Worm (Caenorhabditis elegans) whole organism, L2 larva: ENCODE measurements around the gene C11G10.1.

Experiments used
- C34F6.9 ChIP-seq: fragments of 150-350 bp; optimal IDR thresholded peaks from 2 replicates; lab custom pipeline; 2014; ENCODE audit warnings: missing biosample characterization, missing genetic modification characterization
- F13H6.1 ChIP-seq: sonication (generic microtip); optimal IDR thresholded peaks from 2 replicates; lab custom pipeline; 2016; ENCODE audit warnings: missing genetic modification characterization, missing compliant biosample characterization
- R02D3.7 ChIP-seq: fragments of 150-350 bp; optimal IDR thresholded peaks from 2 replicates; lab custom pipeline; 2014; ENCODE audit warnings: missing biosample characterization, missing genetic modification characterization
- Y55F3AM.14 ChIP-seq: fragments of 200-800 bp; sonication (Bioruptor generic); optimal IDR thresholded peaks from 2 replicates; lab custom pipeline; 2018; ENCODE audit warnings: mild to moderate bottlenecking, missing genetic modification characterization, missing compliant biosample characterization
- ZK546.5 ChIP-seq: sonication (generic microtip); optimal IDR thresholded peaks from 2 replicates; lab custom pipeline; 2017; ENCODE audit warnings: missing biosample characterization, missing genetic modification characterization
- alr-1 ChIP-seq: fragments of 150-350 bp; optimal IDR thresholded peaks from 2 replicates; lab custom pipeline; 2014; ENCODE audit warnings: missing biosample characterization, missing genetic modification characterization
- aly-2 ChIP-seq: fragments of 150-350 bp; optimal IDR thresholded peaks from 2 replicates; lab custom pipeline; 2014; ENCODE audit warnings: missing biosample characterization, missing genetic modification characterization
- ama-1 ChIP-seq: fragments of 150-350 bp; optimal IDR thresholded peaks from 2 replicates; lab custom pipeline; 2018; ENCODE audit warnings: inconsistent platforms
- blmp-1 ChIP-seq: sonication (generic microtip); optimal IDR thresholded peaks from 2 replicates; lab custom pipeline; 2017; ENCODE audit warnings: missing genetic modification characterization, mild to moderate bottlenecking, missing compliant biosample characterization, antibody characterized with exemption, moderate library complexity; ENCODE audit not compliant: insufficient read depth
- ceh-16 ChIP-seq: fragments of 150-350 bp; optimal IDR thresholded peaks from 2 replicates; lab custom pipeline; 2014; ENCODE audit warnings: missing biosample characterization, missing genetic modification characterization
- ceh-82 ChIP-seq: fragments of 150-350 bp; optimal IDR thresholded peaks from 2 replicates; lab custom pipeline; 2014; ENCODE audit warnings: missing biosample characterization, missing genetic modification characterization
- crh-2 ChIP-seq: sonication (generic microtip); optimal IDR thresholded peaks from 2 replicates; lab custom pipeline; 2017; ENCODE audit warnings: missing biosample characterization, missing genetic modification characterization
- dmd-4 ChIP-seq: sonication (generic microtip); optimal IDR thresholded peaks from 2 replicates; lab custom pipeline; 2017; ENCODE audit warnings: missing biosample characterization, missing genetic modification characterization
- egl-27 ChIP-seq: sonication (generic microtip); optimal IDR thresholded peaks from 3 replicates; lab custom pipeline; 2017; ENCODE audit warnings: missing biosample characterization, missing genetic modification reagents, missing genetic modification characterization
- elt-1 ChIP-seq: fragments of 150-350 bp; optimal IDR thresholded peaks from 2 replicates; lab custom pipeline; 2014; ENCODE audit warnings: missing biosample characterization, missing genetic modification characterization
- elt-3 ChIP-seq: sonication (generic microtip); optimal IDR thresholded peaks from 2 replicates; lab custom pipeline; 2017; ENCODE audit warnings: missing biosample characterization, missing genetic modification characterization
- fos-1 ChIP-seq: fragments of 150-350 bp; optimal IDR thresholded peaks from 2 replicates; lab custom pipeline; 2014; ENCODE audit warnings: missing biosample characterization, missing genetic modification characterization
- gmeb-1 ChIP-seq: fragments of 150-350 bp; optimal IDR thresholded peaks from 2 replicates; lab custom pipeline; 2014; ENCODE audit warnings: missing biosample characterization, missing genetic modification characterization
- lin-11 ChIP-seq: fragments of 150-350 bp; sonication (generic microtip); optimal IDR thresholded peaks from 2 replicates; lab custom pipeline; 2014; ENCODE audit warnings: missing biosample characterization, missing genetic modification characterization, inconsistent platforms, mixed read lengths
- lin-13 ChIP-seq: fragments of 150-350 bp; optimal IDR thresholded peaks from 2 replicates; lab custom pipeline; 2014; ENCODE audit warnings: missing biosample characterization, missing genetic modification reagents, missing genetic modification characterization
- lin-39 ChIP-seq: fragments of 150-350 bp; optimal IDR thresholded peaks from 2 replicates; lab custom pipeline; 2014; ENCODE audit warnings: missing biosample characterization, missing genetic modification reagents, missing genetic modification characterization
- lsy-2 ChIP-seq, 2 experiments: fragments of 150-350 bp in 1 of 2; sonication (generic microtip) in 1 of 2; optimal IDR thresholded peaks; 2 replicates each; lab custom pipeline; 2014 to 2017; ENCODE audit warnings: missing biosample characterization in 2 of 2, missing genetic modification characterization in 2 of 2
- mab-5 ChIP-seq: fragments of 150-350 bp; optimal IDR thresholded peaks from 2 replicates; lab custom pipeline; 2014; ENCODE audit warnings: missing biosample characterization, missing genetic modification characterization
- mbf-1 ChIP-seq: sonication (generic microtip); optimal IDR thresholded peaks from 2 replicates; lab custom pipeline; 2017; ENCODE audit warnings: missing biosample characterization, missing genetic modification characterization
- mdl-1 ChIP-seq, 2 experiments: fragments of 150-350 bp in 1 of 2; sonication (generic microtip) in 1 of 2; optimal IDR thresholded peaks; 2 replicates each; lab custom pipeline; 2017; ENCODE audit warnings: missing biosample characterization in 2 of 2, missing genetic modification characterization in 2 of 2
- nhr-10 ChIP-seq: sonication (generic microtip); optimal IDR thresholded peaks from 2 replicates; lab custom pipeline; 2017; ENCODE audit warnings: missing biosample characterization, missing genetic modification characterization
- nhr-12 ChIP-seq: fragments of 150-350 bp; optimal IDR thresholded peaks from 2 replicates; lab custom pipeline; 2014; ENCODE audit warnings: missing biosample characterization, missing genetic modification characterization
- nhr-129 ChIP-seq: fragments of 150-350 bp; optimal IDR thresholded peaks from 2 replicates; lab custom pipeline; 2014; ENCODE audit warnings: missing biosample characterization, missing genetic modification characterization
- nhr-21 ChIP-seq: fragments of 150-350 bp; optimal IDR thresholded peaks from 2 replicates; lab custom pipeline; 2014; ENCODE audit warnings: missing biosample characterization, missing genetic modification characterization
- nhr-23 ChIP-seq: fragments of 150-350 bp; optimal IDR thresholded peaks from 2 replicates; lab custom pipeline; 2014; ENCODE audit warnings: missing biosample characterization, missing genetic modification reagents, missing genetic modification characterization
- nhr-237 ChIP-seq: fragments of 150-350 bp; optimal IDR thresholded peaks from 2 replicates; lab custom pipeline; 2014; ENCODE audit warnings: missing biosample characterization, missing genetic modification characterization
- nhr-25 ChIP-seq: fragments of 150-350 bp; sonication (generic microtip); optimal IDR thresholded peaks from 3 replicates; lab custom pipeline; 2014; ENCODE audit warnings: missing biosample characterization, missing genetic modification characterization
- nhr-6 ChIP-seq: fragments of 150-350 bp; optimal IDR thresholded peaks from 2 replicates; lab custom pipeline; 2014; ENCODE audit warnings: missing biosample characterization, missing genetic modification characterization
- nhr-77 ChIP-seq: fragments of 150-350 bp; optimal IDR thresholded peaks from 2 replicates; lab custom pipeline; 2014; ENCODE audit warnings: missing biosample characterization, missing genetic modification characterization
- peb-1 ChIP-seq: fragments of 150-350 bp; optimal IDR thresholded peaks from 2 replicates; lab custom pipeline; 2014; ENCODE audit warnings: missing biosample characterization, missing genetic modification characterization
- sem-4 ChIP-seq: fragments of 150-350 bp; optimal IDR thresholded peaks from 2 replicates; lab custom pipeline; 2014; ENCODE audit warnings: missing biosample characterization, missing genetic modification reagents, missing genetic modification characterization
- skn-1 ChIP-seq: sonication (generic microtip); optimal IDR thresholded peaks from 2 replicates; lab custom pipeline; 2017; ENCODE audit warnings: missing biosample characterization, missing genetic modification characterization
- sma-3 ChIP-seq: sonication (generic microtip); optimal IDR thresholded peaks from 2 replicates; lab custom pipeline; 2016; ENCODE audit warnings: missing genetic modification reagents, missing genetic modification characterization, missing compliant biosample characterization
- sma-9 ChIP-seq, 2 experiments: fragments of 150-350 bp in 1 of 2; sonication (generic microtip) in 1 of 2; optimal IDR thresholded peaks; 2 replicates each; lab custom pipeline; 2014 to 2016; ENCODE audit warnings: missing genetic modification characterization in 2 of 2, mild to moderate bottlenecking in 1 of 2, missing biosample characterization in 1 of 2, missing compliant biosample characterization in 1 of 2, missing genetic modification reagents in 1 of 2, moderate library complexity in 1 of 2
- snpc-4 ChIP-seq: fragments of 150-350 bp; optimal IDR thresholded peaks from 2 replicates; lab custom pipeline; 2014; ENCODE audit warnings: missing biosample characterization, missing genetic modification characterization
- unc-39 ChIP-seq: fragments of 150-350 bp; optimal IDR thresholded peaks from 2 replicates; lab custom pipeline; 2014; ENCODE audit warnings: missing biosample characterization, missing genetic modification characterization
- unc-55 ChIP-seq: fragments of 150-350 bp; sonication (generic microtip); optimal IDR thresholded peaks from 3 replicates; lab custom pipeline; 2014; ENCODE audit warnings: missing biosample characterization, missing genetic modification reagents, missing genetic modification characterization
- unc-62 ChIP-seq: fragments of 150-350 bp; optimal IDR thresholded peaks from 2 replicates; lab custom pipeline; 2014; ENCODE audit warnings: missing biosample characterization, missing genetic modification reagents, missing genetic modification characterization
- zag-1 ChIP-seq: fragments of 150-350 bp; optimal IDR thresholded peaks from 2 replicates; lab custom pipeline; 2014; ENCODE audit warnings: missing biosample characterization, missing genetic modification characterization
- ztf-1 ChIP-seq: fragments of 200-800 bp; sonication (Bioruptor generic); conservative IDR thresholded peaks from 2 replicates; pipeline ENCODE4 v1.3.6; 2022; ENCODE audit warnings: missing genetic modification characterization, missing compliant biosample characterization
- ztf-11 ChIP-seq: sonication (generic microtip); optimal IDR thresholded peaks from 2 replicates; lab custom pipeline; 2017; ENCODE audit warnings: missing biosample characterization, missing genetic modification characterization
- ztf-4 ChIP-seq: fragments of 150-350 bp; optimal IDR thresholded peaks from 2 replicates; lab custom pipeline; 2014; ENCODE audit warnings: missing biosample characterization, missing genetic modification characterization

C11G10.1 gene

ce11 chrX:15189823-15190222 is 31.3 kb upstream of the C11G10.1 start, which contains the start of gene T10B10.4:
Gene T10B10.4, plus strand, starts transcription at chrX:15190123.
- no peak for TF ChIP-seq lin-39 (tag; lab: Kevin White, UChicago)
- no peak for TF ChIP-seq fos-1
- no peak for TF ChIP-seq zag-1 (tag; lab: Kevin White, UChicago)
- no peak for TF ChIP-seq lsy-2 (tag; optimal IDR thresholded peaks at IDR 0.05; lab: Kevin White, UChicago)
- no peak for TF ChIP-seq nhr-6 (tag; lab: Kevin White, UChicago)
- TF ChIP-seq R02D3.7 (tag; lab: Kevin White, UChicago) = no peak
- TF ChIP-seq peb-1 (tag; lab: Kevin White, UChicago) = no peak
- no peak for TF ChIP-seq nhr-12 (tag; lab: Kevin White, UChicago)
- no peak for TF ChIP-seq unc-55
- TF ChIP-seq sem-4 (tag; lab: Kevin White, UChicago) = no peak
- no peak for TF ChIP-seq mdl-1 (tag; optimal IDR thresholded peaks at IDR 0.05; lab: Kevin White, UChicago)
- no peak for TF ChIP-seq ceh-82 (tag; lab: Kevin White, UChicago)
- TF ChIP-seq nhr-237 (tag; lab: Kevin White, UChicago) = no peak
- TF ChIP-seq F13H6.1 (tag; lab: Kevin White, UChicago) = no peak
- no peak for TF ChIP-seq nhr-21 (tag; lab: Kevin White, UChicago)
- no peak for TF ChIP-seq ztf-1
- no peak for TF ChIP-seq dmd-4 (tag; lab: Kevin White, UChicago)
- TF ChIP-seq ZK546.5 (tag; lab: Kevin White, UChicago) = no peak
- no peak for TF ChIP-seq sma-9 (GFP tag; optimal IDR thresholded peaks at IDR 0.05; lab: Kevin White, UChicago)
- TF ChIP-seq sma-9 (tag; optimal IDR thresholded peaks at IDR 0.05; lab: Kevin White, UChicago) = no peak
- TF ChIP-seq aly-2 = no peak

ce11 chrX:15188986-15189675 is 30.6 kb upstream of the C11G10.1 start:
- TF ChIP-seq nhr-129 (tag; lab: Kevin White, UChicago) = peak; percentile 86
- peak; percentile 95 for TF ChIP-seq F13H6.1 (tag; lab: Kevin White, UChicago)
- TF ChIP-seq zag-1 (tag; lab: Kevin White, UChicago) = peak; percentile 79
- TF ChIP-seq alr-1 (tag; lab: Kevin White, UChicago) = no peak
- TF ChIP-seq unc-55 = peak; percentile 82
- peak; percentile 5 for TF ChIP-seq fos-1
- no peak for TF ChIP-seq mbf-1 (tag; lab: Kevin White, UChicago)
- peak; percentile 9 for TF ChIP-seq nhr-21 (tag; lab: Kevin White, UChicago)
- no peak for TF ChIP-seq ztf-1
- peak; percentile 16 for TF ChIP-seq snpc-4 (tag; lab: Kevin White, UChicago)
- no peak for TF ChIP-seq blmp-1 (tag; lab: Kevin White, UChicago)
- no peak for TF ChIP-seq nhr-77 (tag; lab: Kevin White, UChicago)
- peak; percentile 87 for TF ChIP-seq sma-9 (GFP tag; optimal IDR thresholded peaks at IDR 0.05; lab: Kevin White, UChicago)
- no peak for TF ChIP-seq sma-9 (tag; optimal IDR thresholded peaks at IDR 0.05; lab: Kevin White, UChicago)
- no peak for TF ChIP-seq unc-39 (tag; lab: Kevin White, UChicago)
- no peak for TF ChIP-seq dmd-4 (tag; lab: Kevin White, UChicago)
- TF ChIP-seq lin-11 (tag; lab: Kevin White, UChicago) = peak; percentile 31
- TF ChIP-seq ama-1 (lab: Kevin White, UChicago) = no peak
- no peak for TF ChIP-seq gmeb-1 (tag; lab: Kevin White, UChicago)
- TF ChIP-seq peb-1 (tag; lab: Kevin White, UChicago) = no peak
- no peak for TF ChIP-seq nhr-23 (tag; lab: Kevin White, UChicago)
- no peak for TF ChIP-seq elt-1 (tag; lab: Kevin White, UChicago)
- TF ChIP-seq nhr-25 (tag; lab: Kevin White, UChicago) = no peak
- no peak for TF ChIP-seq elt-3 (tag; lab: Kevin White, UChicago)
- no peak for TF ChIP-seq nhr-6 (tag; lab: Kevin White, UChicago)
- TF ChIP-seq mab-5 (tag; lab: Kevin White, UChicago) = peak; percentile 79
- peak; percentile 85 for TF ChIP-seq ztf-4 (tag; lab: Kevin White, UChicago)
- no peak for TF ChIP-seq ceh-16 (tag; lab: Kevin White, UChicago)
- TF ChIP-seq skn-1 (tag; lab: Kevin White, UChicago) = no peak
- TF ChIP-seq lin-13 (GFP tag; lab: Kevin White, UChicago) = peak; percentile 63
- peak; percentile 77 for TF ChIP-seq egl-27 (tag; lab: Kevin White, UChicago)
- TF ChIP-seq aly-2 = no peak
- peak; percentile 71 for TF ChIP-seq crh-2 (tag; lab: Kevin White, UChicago)
- TF ChIP-seq unc-62 (GFP tag; lab: Kevin White, UChicago) = no peak
- no peak for TF ChIP-seq sma-3
- TF ChIP-seq nhr-237 (tag; lab: Kevin White, UChicago) = no peak
- no peak for TF ChIP-seq ZK546.5 (tag; lab: Kevin White, UChicago)
- peak; percentile 43 to 58 for TF ChIP-seq mdl-1 (tag; optimal IDR thresholded peaks at IDR 0.05; lab: Kevin White, UChicago)
- peak in 1 of 2 experiments; percentile 72 for TF ChIP-seq lsy-2 (tag; optimal IDR thresholded peaks at IDR 0.05; lab: Kevin White, UChicago)
- no peak for TF ChIP-seq lin-39 (tag; lab: Kevin White, UChicago)
- peak; percentile 23 for TF ChIP-seq ceh-82 (tag; lab: Kevin White, UChicago)
- no peak for TF ChIP-seq ztf-11
- TF ChIP-seq sem-4 (tag; lab: Kevin White, UChicago) = peak; percentile 84
- no peak for TF ChIP-seq nhr-12 (tag; lab: Kevin White, UChicago)
- TF ChIP-seq Y55F3AM.14 (GFP tag; lab: Kevin White, UChicago) = no peak
- peak; percentile 75 for TF ChIP-seq C34F6.9 (tag; lab: Kevin White, UChicago)
- TF ChIP-seq R02D3.7 (tag; lab: Kevin White, UChicago) = no peak
- no peak for TF ChIP-seq nhr-10 (tag; lab: Kevin White, UChicago)
